Fruit fly (Drosophila melanogaster): ENCODE results near the gene CG13085.

DNA sequence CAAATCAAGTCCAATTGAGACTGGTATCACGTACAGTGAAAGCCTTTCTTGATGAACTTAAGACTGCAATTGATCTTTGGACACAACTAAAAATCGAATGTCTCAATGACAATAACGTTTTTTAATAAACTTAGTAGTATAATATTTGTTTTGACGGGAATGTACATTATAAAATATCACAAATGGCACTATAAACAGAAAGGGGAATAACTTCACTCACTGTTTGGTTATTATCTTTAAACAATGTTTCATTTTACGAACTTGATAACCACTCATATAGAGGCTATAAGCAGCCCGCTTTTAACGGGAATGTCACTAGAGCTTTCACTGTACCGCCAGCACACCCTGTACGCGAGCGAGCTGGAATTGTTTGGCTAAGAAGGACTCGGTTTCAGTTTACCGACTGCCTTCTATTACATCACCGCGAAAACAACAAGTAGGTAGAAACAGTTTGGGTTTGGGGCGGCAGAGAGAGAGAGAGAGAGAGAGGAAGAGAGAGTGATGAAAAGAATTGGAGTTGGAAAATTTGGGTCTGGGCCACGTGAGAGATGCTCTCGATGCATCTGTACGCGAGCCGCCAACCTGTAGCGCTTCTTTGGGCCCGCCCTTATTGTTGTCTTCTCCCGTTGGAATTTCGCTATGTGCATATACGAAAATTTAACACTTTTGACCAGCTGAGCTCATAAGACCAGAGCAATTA lies 26.1 kb upstream of the CG13085 start:
- peak; percentile 60 for TF ChIP-seq br (GFP tag; optimal IDR thresholded peaks at IDR 0.05)
- TF ChIP-seq sage (GFP tag; optimal IDR thresholded peaks at IDR 0.05), result peak; percentile 22
- no peak for TF ChIP-seq pan (optimal IDR thresholded peaks at IDR 0.05)
- TF ChIP-seq ey (GFP tag; optimal IDR thresholded peaks at IDR 0.05), result peak; percentile 56
- peak; percentile 47 for TF ChIP-seq psq (GFP tag; optimal IDR thresholded peaks at IDR 0.05)
- peak; percentile 64 for TF ChIP-seq OdsH (GFP tag; optimal IDR thresholded peaks at IDR 0.05)
- TF ChIP-seq Abd-B (GFP tag; optimal IDR thresholded peaks at IDR 0.05), result no peak
- TF ChIP-seq usp (GFP tag; optimal IDR thresholded peaks at IDR 0.05), result no peak
- TF ChIP-seq CG32264 (GFP tag; optimal IDR thresholded peaks at IDR 0.05), result peak; percentile 43
- TF ChIP-seq Hr78 (GFP tag; optimal IDR thresholded peaks at IDR 0.05), result no peak
- no peak for TF ChIP-seq Myc (optimal IDR thresholded peaks at IDR 0.05)
- TF ChIP-seq lola (GFP tag; optimal IDR thresholded peaks at IDR 0.05), result no peak
